Fruit fly (Drosophila melanogaster) whole organism, wandering third instar larva: Measurements from ENCODE around the gene RabX2.

Experiments
- Abd-B ChIP-seq: fragments of >200 bp; optimal IDR thresholded peaks from 2 replicates; lab custom pipeline; 2017; ENCODE audit warnings: missing biosample characterization, missing genetic modification characterization
- CG32264 ChIP-seq: fragments of 200-800 bp; sonication (Bioruptor generic); optimal IDR thresholded peaks from 2 replicates; lab custom pipeline; 2016; ENCODE audit warnings: missing biosample characterization, missing genetic modification characterization
- CG9705 ChIP-seq: fragments of 200-800 bp; sonication (Bioruptor generic); optimal IDR thresholded peaks from 2 replicates; lab custom pipeline; 2018; ENCODE audit warnings: missing biosample characterization, mild to moderate bottlenecking, missing genetic modification characterization
- CrebA ChIP-seq: fragments of 200-800 bp; sonication (Bioruptor generic); optimal IDR thresholded peaks from 2 replicates; lab custom pipeline; 2016; ENCODE audit warnings: missing biosample characterization, mild to moderate bottlenecking, missing genetic modification characterization, borderline replicate concordance
- Dfd ChIP-seq: fragments of >200 bp; optimal IDR thresholded peaks from 2 replicates; lab custom pipeline; 2017; ENCODE audit warnings: missing biosample characterization, missing genetic modification characterization
- Dif ChIP-seq: fragments of 200-275, 200-300 bp; sonication (Bioruptor generic); optimal IDR thresholded peaks from 2 replicates; lab custom pipeline; 2018; ENCODE audit warnings: missing biosample characterization, missing genetic modification characterization; ENCODE audit not compliant: partially characterized antibody
- GATAd ChIP-seq: sonication (Bioruptor generic); optimal IDR thresholded peaks from 2 replicates; lab custom pipeline; 2016; ENCODE audit warnings: missing biosample characterization, missing genetic modification characterization
- HLH106 ChIP-seq: fragments of 200-800 bp; optimal IDR thresholded peaks from 3 replicates; lab custom pipeline; 2019; ENCODE audit warnings: missing biosample characterization, mild to moderate bottlenecking, missing genetic modification characterization, moderate library complexity
- Hnf4 ChIP-seq: fragments of 200-800 bp; sonication (Bioruptor generic); optimal IDR thresholded peaks from 2 replicates; lab custom pipeline; 2016; ENCODE audit warnings: missing biosample characterization, mild to moderate bottlenecking, missing genetic modification characterization
- Hr78 ChIP-seq: fragments of >200 bp; optimal IDR thresholded peaks from 2 replicates; lab custom pipeline; 2017; ENCODE audit warnings: missing biosample characterization, missing genetic modification characterization
- Hr83 ChIP-seq: fragments of 200-300 bp; sonication (Bioruptor generic); optimal IDR thresholded peaks from 2 replicates; lab custom pipeline; 2016; ENCODE audit warnings: missing biosample characterization, mild to moderate bottlenecking, missing genetic modification characterization, moderate library complexity; ENCODE audit not compliant: poor library complexity, severe bottlenecking
- Jra ChIP-seq: sonication (Bioruptor generic); optimal IDR thresholded peaks from 2 replicates; lab custom pipeline; 2016; ENCODE audit warnings: missing biosample characterization, missing genetic modification characterization
- Mio ChIP-seq: sonication (Bioruptor generic); optimal IDR thresholded peaks from 2 replicates; lab custom pipeline; 2016; ENCODE audit warnings: missing biosample characterization, missing genetic modification characterization
- Myc ChIP-seq: fragments of >200 bp; optimal IDR thresholded peaks from 2 replicates; lab custom pipeline; 2017
- N ChIP-seq: fragments of >200 bp; optimal IDR thresholded peaks from 2 replicates; lab custom pipeline; 2018; ENCODE audit warnings: missing biosample characterization, missing external identifiers, missing genetic modification characterization
- OdsH ChIP-seq: fragments of 200-800 bp; sonication (Bioruptor generic); optimal IDR thresholded peaks from 2 replicates; lab custom pipeline; 2016; ENCODE audit warnings: missing biosample characterization, mild to moderate bottlenecking, missing genetic modification characterization
- Rel ChIP-seq, 2 experiments: fragments of 200-800 bp; sonication (Bioruptor generic) in 1 of 2; optimal IDR thresholded peaks; 2 replicates in 1 of 2; 3 replicates in 1 of 2; lab custom pipeline; 2016 to 2019; ENCODE audit warnings: mild to moderate bottlenecking in 2 of 2, missing biosample characterization in 2 of 2, missing genetic modification characterization in 2 of 2, moderate library complexity in 1 of 2
- Sp1 ChIP-seq: fragments of 200-800 bp; sonication (Bioruptor generic); optimal IDR thresholded peaks from 3 replicates; lab custom pipeline; 2019; ENCODE audit warnings: missing biosample characterization, mild to moderate bottlenecking, missing genetic modification characterization, moderate library complexity
- Vsx2 ChIP-seq: fragments of 200-300, 225-300 bp; sonication (Bioruptor generic); optimal IDR thresholded peaks from 2 replicates; lab custom pipeline; 2018; ENCODE audit warnings: missing biosample characterization, missing genetic modification characterization; ENCODE audit not compliant: partially characterized antibody
- br ChIP-seq: fragments of 200-800 bp; sonication (Bioruptor generic); optimal IDR thresholded peaks from 2 replicates; lab custom pipeline; 2016; ENCODE audit warnings: missing biosample characterization, missing genetic modification characterization
- brk ChIP-seq: fragments of 200-800 bp; sonication (Bioruptor generic); optimal IDR thresholded peaks from 2 replicates; lab custom pipeline; 2016; ENCODE audit warnings: missing biosample characterization, mild to moderate bottlenecking, missing genetic modification characterization
- dl ChIP-seq, 2 experiments: fragments of 175-275, 200-275 bp in 1 of 2; fragments of 200-275 bp in 1 of 2; sonication (Bioruptor generic); optimal IDR thresholded peaks; lab custom pipeline; 2018; ENCODE audit warnings: mild to moderate bottlenecking in 2 of 2, missing biosample characterization in 2 of 2, missing genetic modification characterization in 2 of 2, moderate library complexity in 2 of 2; ENCODE audit not compliant: partially characterized antibody in 2 of 2, insufficient read depth in 1 of 2
- dmrt93B ChIP-seq: fragments of 200-800 bp; sonication (Bioruptor generic); optimal IDR thresholded peaks from 2 replicates; lab custom pipeline; 2018; ENCODE audit warnings: missing biosample characterization, mild to moderate bottlenecking, missing genetic modification characterization
- dsf ChIP-seq: sonication (Bioruptor generic); optimal IDR thresholded peaks from 2 replicates; lab custom pipeline; 2016; ENCODE audit warnings: missing biosample characterization, missing genetic modification characterization, borderline replicate concordance
- ey ChIP-seq: fragments of 200-800 bp; sonication (Bioruptor generic); optimal IDR thresholded peaks from 2 replicates; lab custom pipeline; 2016; ENCODE audit warnings: missing biosample characterization, missing genetic modification characterization
- foxo ChIP-seq, 2 experiments: fragments of 200-800 bp; sonication (Bioruptor generic); optimal IDR thresholded peaks; 2 replicates in 1 of 2; 3 replicates in 1 of 2; lab custom pipeline; 2016 to 2017; ENCODE audit warnings: missing biosample characterization in 2 of 2, missing genetic modification characterization in 2 of 2
- fru ChIP-seq: fragments of 200-800 bp; sonication (Bioruptor generic); optimal IDR thresholded peaks from 3 replicates; lab custom pipeline; 2016; ENCODE audit warnings: missing biosample characterization, mild to moderate bottlenecking, missing genetic modification characterization
- h ChIP-seq: fragments of 200-800 bp; sonication (Bioruptor generic); optimal IDR thresholded peaks from 3 replicates; lab custom pipeline; 2016; ENCODE audit warnings: missing biosample characterization, mild to moderate bottlenecking, missing genetic modification characterization
- jim ChIP-seq: fragments of 175-275, 200-325 bp; sonication (Bioruptor generic); optimal IDR thresholded peaks from 2 replicates; lab custom pipeline; 2016; ENCODE audit warnings: missing biosample characterization, mild to moderate bottlenecking, missing genetic modification characterization
- lola ChIP-seq: fragments of >200 bp; optimal IDR thresholded peaks from 2 replicates; lab custom pipeline; 2017; ENCODE audit warnings: missing biosample characterization, missing genetic modification characterization
- pan ChIP-seq: fragments of >200 bp; optimal IDR thresholded peaks from 2 replicates; lab custom pipeline; 2017
- psq ChIP-seq: fragments of 200-800 bp; sonication (Bioruptor generic); optimal IDR thresholded peaks from 3 replicates; lab custom pipeline; 2017; ENCODE audit warnings: missing biosample characterization, mild to moderate bottlenecking, missing genetic modification characterization, moderate library complexity
- rgr ChIP-seq: fragments of 200-800 bp; sonication (Bioruptor generic); optimal IDR thresholded peaks from 3 replicates; lab custom pipeline; 2016; ENCODE audit warnings: missing biosample characterization, mild to moderate bottlenecking, missing genetic modification characterization
- sage ChIP-seq: fragments of 200-800 bp; sonication (Bioruptor generic); optimal IDR thresholded peaks from 2 replicates; lab custom pipeline; 2016; ENCODE audit warnings: missing biosample characterization, mild to moderate bottlenecking, missing genetic modification characterization
- sv ChIP-seq: fragments of 200-800 bp; sonication (Bioruptor generic); optimal IDR thresholded peaks from 3 replicates; lab custom pipeline; 2016; ENCODE audit warnings: missing biosample characterization, missing genetic modification characterization
- tai ChIP-seq: sonication (Bioruptor generic); optimal IDR thresholded peaks from 2 replicates; lab custom pipeline; 2016; ENCODE audit warnings: missing biosample characterization, missing genetic modification characterization
- usp ChIP-seq: fragments of >200 bp; optimal IDR thresholded peaks from 2 replicates; lab custom pipeline; 2017; ENCODE audit warnings: missing biosample characterization, missing genetic modification characterization
- woc ChIP-seq: sonication (Bioruptor generic); optimal IDR thresholded peaks from 2 replicates; lab custom pipeline; 2016; ENCODE audit warnings: missing biosample characterization, mild to moderate bottlenecking, missing genetic modification characterization

The RabX2 gene

DNA sequence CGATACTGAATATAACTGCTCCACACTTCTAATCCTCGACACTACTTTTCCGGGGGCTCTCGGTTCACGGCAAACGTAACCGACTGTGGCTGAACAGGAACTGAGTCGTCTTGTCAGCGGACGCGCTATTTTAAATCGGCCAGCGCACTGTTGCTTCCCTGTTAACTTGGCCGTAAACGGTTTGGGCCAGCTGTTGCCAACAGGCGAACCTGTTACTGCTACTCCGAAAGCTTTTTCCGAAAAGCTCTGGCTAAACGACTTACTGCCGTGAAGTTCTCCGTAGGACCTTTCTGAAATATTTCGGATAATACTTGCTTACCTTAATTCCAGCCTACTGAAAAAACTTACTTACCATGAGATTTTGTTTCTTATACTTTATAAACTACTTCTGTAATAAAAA lies 37.6 kb downstream of the RabX2 start, which contains the start of gene CG32683:
Gene CG32683, minus strand, starts transcription at position 101 of the 400 bp plus-strand sequence.
- no peak for TF ChIP-seq brk
- no peak for TF ChIP-seq dsf (GFP tag; lab: Kevin White, UChicago)
- TF ChIP-seq sv, result no peak
- no peak for TF ChIP-seq Vsx2 (GFP tag; lab: Kevin White, UChicago)
- TF ChIP-seq rgr, result no peak
- TF ChIP-seq HLH106, result no peak
- no peak for TF ChIP-seq foxo (GFP tag; optimal IDR thresholded peaks at IDR 0.05; lab: Kevin White, UChicago)
- no peak for TF ChIP-seq tai (GFP tag; lab: Kevin White, UChicago)

- TF ChIP-seq Abd-B, result no peak
- no peak for TF ChIP-seq brk
- no peak for TF ChIP-seq Vsx2 (GFP tag; lab: Kevin White, UChicago)
- no peak for TF ChIP-seq Mio (GFP tag; lab: Kevin White, UChicago)
- no peak for TF ChIP-seq CG32264 (GFP tag; lab: Kevin White, UChicago)
- TF ChIP-seq Hr78, result no peak
- TF ChIP-seq psq (GFP tag; lab: Kevin White, UChicago), result no peak
- TF ChIP-seq woc (GFP tag; lab: Kevin White, UChicago), result no peak
- no peak for TF ChIP-seq lola (GFP tag; lab: Kevin White, UChicago)
Measured at dm6 chrX:10459576-10459975, 42.3 kb downstream of the RabX2 start, which contains the start of gene Or9a. TSS of gene Or9a (minus strand) at chrX:10459676.

DNA sequence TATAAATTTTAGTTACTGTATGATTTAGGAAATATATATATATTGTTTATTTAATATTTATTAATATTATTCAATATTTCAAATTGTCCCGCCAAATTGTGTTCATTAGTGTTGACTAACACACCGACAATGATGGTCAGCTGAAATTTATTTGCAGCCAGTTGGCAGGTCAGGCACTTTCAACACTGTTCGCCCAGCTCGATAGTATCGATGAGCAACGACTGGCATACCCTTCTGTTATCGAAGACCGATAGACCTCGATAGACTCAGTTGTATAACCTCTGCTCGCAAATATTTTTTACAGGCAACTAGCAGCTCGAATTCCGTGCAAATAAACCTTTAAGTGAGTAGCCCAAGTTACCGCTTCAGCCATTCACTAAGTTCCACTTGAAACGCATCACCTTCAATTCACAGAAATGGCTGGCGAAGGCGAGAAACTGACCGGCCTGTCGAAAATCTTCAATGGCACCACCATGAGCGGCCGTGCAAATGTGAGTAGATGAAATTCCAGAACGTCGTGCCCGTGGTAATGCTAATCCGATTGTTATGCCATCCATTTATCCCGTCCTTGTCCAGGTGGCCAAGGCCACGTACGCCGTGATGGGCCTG lies 43.4 kb downstream of the RabX2 start, which contains the start of gene Neb-cGP:
Gene Neb-cGP, plus strand, starts transcription at position 231 of the 609 bp plus-strand sequence.
- TF ChIP-seq foxo (GFP tag; optimal IDR thresholded peaks at IDR 0.05; lab: Kevin White, UChicago) (peak in 1 of 2 experiments; percentile 83), ey (peak; percentile 48), lola (GFP tag; lab: Kevin White, UChicago) (no peak), Rel (GFP tag; optimal IDR thresholded peaks at IDR 0.05; lab: Kevin White, UChicago) (no peak), Rel (tag; optimal IDR thresholded peaks at IDR 0.05; lab: Kevin White, UChicago) (peak; percentile 65), sv (peak; percentile 51), Jra (GFP tag; lab: Kevin White, UChicago) (no peak), dl (GFP tag; optimal IDR thresholded peaks at IDR 0.05; lab: Kevin White, UChicago; ENCODE audit: insufficient read depth in 1 of 2, partially characterized antibody in 2 of 2) (no peak), Dif (no peak), Mio (GFP tag; lab: Kevin White, UChicago) (no peak), N (no peak), CG32264 (GFP tag; lab: Kevin White, UChicago) (no peak), dmrt93B (GFP tag; lab: Kevin White, UChicago) (peak; percentile 51), Vsx2 (GFP tag; lab: Kevin White, UChicago) (no peak), OdsH (GFP tag; lab: Kevin White, UChicago) (peak; percentile 55), jim (GFP tag; lab: Kevin White, UChicago) (no peak), Abd-B (no peak), fru (GFP tag; lab: Kevin White, UChicago) (peak; percentile 62), Hr83 (peak; percentile 90), psq (GFP tag; lab: Kevin White, UChicago) (peak; percentile 46), Dfd (no peak), HLH106 (peak; percentile 66), Hnf4 (no peak), CG9705 (GFP tag; lab: Kevin White, UChicago) (peak; percentile 58), Myc (lab: Kevin White, UChicago) (peak; percentile 45), rgr (peak; percentile 75), h (peak; percentile 77), br (GFP tag; lab: Kevin White, UChicago) (peak; percentile 53), dsf (GFP tag; lab: Kevin White, UChicago) (peak; percentile 39), woc (GFP tag; lab: Kevin White, UChicago) (peak; percentile 11), Sp1 (GFP tag; lab: Kevin White, UChicago) (peak; percentile 56), CrebA (GFP tag; lab: Kevin White, UChicago) (no peak), brk (no peak), GATAd (GFP tag; lab: Kevin White, UChicago) (no peak), usp (GFP tag; lab: Kevin White, UChicago) (no peak), pan (lab: Kevin White, UChicago) (no peak), tai (GFP tag; lab: Kevin White, UChicago) (no peak), Hr78 (no peak), sage (GFP tag; lab: Kevin White, UChicago) (peak; percentile 31)
